Worm (Caenorhabditis elegans) whole organism, L1 larva: ENCODE results near the gene C35B1.4.

Experiments
- ama-1 ChIP-seq: fragments of 150-350 bp; optimal IDR thresholded peaks from 2 replicates; lab custom pipeline; 2014
- elt-3 ChIP-seq, 6 experiments: fragments of 150-350 bp in 1 of 6; sonication (generic microtip); optimal IDR thresholded peaks; 2 replicates each; lab custom pipeline; 2017 to 2018; ENCODE audit warnings: missing biosample characterization in 6 of 6, missing genetic modification characterization in 6 of 6, inconsistent platforms in 1 of 6
- lin-35 ChIP-seq, 2 experiments: fragments of 150-350 bp; optimal IDR thresholded peaks; 2 replicates each; lab custom pipeline; 2014; ENCODE audit warnings: missing biosample characterization in 2 of 2, missing genetic modification characterization in 2 of 2, missing genetic modification reagents in 2 of 2
- nhr-237 ChIP-seq: fragments of 150-350 bp; optimal IDR thresholded peaks from 2 replicates; lab custom pipeline; 2014; ENCODE audit warnings: missing biosample characterization, missing genetic modification characterization
- tbx-2 ChIP-seq: sonication (generic microtip); optimal IDR thresholded peaks from 2 replicates; lab custom pipeline; 2016; ENCODE audit warnings: missing genetic modification characterization, missing compliant biosample characterization
- unc-62 ChIP-seq: fragments of 150-350 bp; optimal IDR thresholded peaks from 2 replicates; lab custom pipeline; 2014; ENCODE audit warnings: missing biosample characterization, missing genetic modification reagents, missing genetic modification characterization

ce11 chrIV:4052274-4052673 is 27.3 kb upstream of the C35B1.4 start:
- no peak for TF ChIP-seq lin-35 (GFP tag; optimal IDR thresholded peaks at IDR 0.05; lab: Kevin White, UChicago)
- TF ChIP-seq tbx-2 (tag; lab: Kevin White, UChicago), result no peak
- TF ChIP-seq ama-1 (lab: Kevin White, UChicago), result no peak
- TF ChIP-seq nhr-237 (tag; lab: Kevin White, UChicago), result no peak
- TF ChIP-seq elt-3 (tag; optimal IDR thresholded peaks at IDR 0.05; lab: Kevin White, UChicago), result no peak
- no peak for TF ChIP-seq unc-62 (GFP tag; lab: Kevin White, UChicago)
